Fruit fly (Drosophila melanogaster) S2 (cell line): ENCODE measurements around the gene CG14866.

Experiments
- CG8478 ChIP-seq: fragments of >200 bp; optimal IDR thresholded peaks from 2 replicates; lab custom pipeline; 2018
- CTCF ChIP-seq, 2 experiments: fragments of >200 bp; optimal IDR thresholded peaks; 2 replicates each; lab custom pipeline; 2018

CG14866 gene

DNA sequence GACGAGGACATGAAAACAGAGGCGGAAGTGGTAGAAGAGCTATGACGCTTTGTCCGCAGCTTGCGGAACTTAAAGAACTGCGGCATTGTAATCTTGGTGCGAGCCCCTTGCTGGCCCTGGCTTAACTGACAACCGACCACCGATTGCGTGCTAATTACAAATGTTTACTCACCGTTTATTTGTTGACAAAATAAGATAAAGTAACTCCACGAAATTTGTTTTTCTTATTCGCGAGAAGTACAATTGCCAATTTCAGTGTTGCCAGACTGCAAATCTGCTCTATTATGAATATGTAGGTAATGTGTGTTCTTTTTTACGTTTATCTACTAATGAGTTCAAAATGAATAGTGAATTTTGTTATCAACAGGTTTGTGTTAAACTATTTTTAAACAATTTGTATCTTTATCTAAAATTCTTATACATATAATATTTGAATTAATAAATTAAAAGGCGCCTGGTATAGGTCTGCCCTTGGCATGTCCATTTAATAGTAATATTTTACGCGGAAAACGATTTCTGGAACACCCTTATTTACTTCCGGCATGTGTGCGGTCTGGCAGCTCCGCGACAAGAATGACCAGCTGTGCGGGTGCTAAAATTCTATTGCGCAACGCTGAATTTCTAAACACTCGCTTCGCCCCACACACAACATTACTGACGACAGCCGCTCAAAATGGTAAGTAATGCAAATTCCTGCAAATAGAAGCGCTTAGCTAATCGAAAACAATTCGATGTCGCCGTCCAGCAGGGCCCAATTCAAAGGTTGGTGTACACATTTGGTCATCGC lies 40.6 kb downstream of the CG14866 start, which contains the start of the genes Atg4b and Hibch:
Gene Atg4b (minus strand): TSS at position 280 of the 787 bp plus-strand sequence.
Gene Hibch (plus strand): TSS at position 585 of the 787 bp plus-strand sequence.
- no peak for TF ChIP-seq CG8478
- TF ChIP-seq CTCF (optimal IDR thresholded peaks at IDR 0.05; lab: Kevin White, UChicago), result no peak

DNA sequence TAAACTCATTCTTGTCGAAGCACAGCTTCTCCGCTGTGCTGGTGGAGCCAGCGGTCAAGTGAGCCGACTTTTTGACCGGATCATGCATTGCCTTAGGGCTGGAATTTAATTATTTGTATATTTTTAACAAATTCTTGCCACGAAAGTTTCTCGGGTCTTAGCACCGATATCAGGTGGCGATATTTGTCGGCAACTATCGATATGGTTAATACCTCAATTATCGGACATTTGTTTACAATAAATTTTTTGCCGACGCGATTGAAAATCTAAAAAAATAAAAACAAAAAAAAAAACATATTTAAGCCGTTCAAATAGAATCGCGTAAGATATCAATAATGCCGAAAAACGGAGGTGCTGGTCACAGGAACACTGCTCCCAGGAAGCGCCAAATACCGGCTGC lies 45.2 kb downstream of the CG14866 start, which contains the start of the genes Cog2 and Trax:
Gene Cog2 (minus strand): TSS at position 168 of the 400 bp plus-strand sequence.
Gene Trax (plus strand): TSS at position 203 of the 400 bp plus-strand sequence.
- no peak for TF ChIP-seq CTCF (optimal IDR thresholded peaks at IDR 0.05; lab: Kevin White, UChicago)
- no peak for TF ChIP-seq CG8478

DNA sequence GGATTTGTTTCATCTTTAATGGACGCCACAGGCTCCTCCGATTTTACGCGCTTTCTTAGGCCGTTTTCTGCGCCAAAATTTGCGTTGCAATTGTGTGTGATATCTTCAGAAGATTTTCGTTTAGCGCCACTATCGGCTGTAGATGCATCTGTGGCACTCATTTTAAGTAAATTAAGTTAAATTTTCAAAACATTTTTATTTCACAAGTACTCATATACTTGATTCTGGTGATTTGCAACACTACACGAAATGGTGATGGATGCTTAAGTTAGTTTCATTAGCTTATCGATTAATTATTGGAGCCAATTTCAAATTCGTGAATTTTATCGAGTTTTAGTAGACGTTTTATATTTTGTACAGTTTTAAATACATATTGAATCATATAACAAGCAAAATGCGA lies 47.3 kb downstream of the CG14866 start, which contains the start of gene CG6171:
Gene CG6171 (minus strand): TSS at position 250 of the 400 bp plus-strand sequence.
- TF ChIP-seq CTCF (optimal IDR thresholded peaks at IDR 0.05; lab: Kevin White, UChicago) (no peak), CG8478 (no peak)

DNA sequence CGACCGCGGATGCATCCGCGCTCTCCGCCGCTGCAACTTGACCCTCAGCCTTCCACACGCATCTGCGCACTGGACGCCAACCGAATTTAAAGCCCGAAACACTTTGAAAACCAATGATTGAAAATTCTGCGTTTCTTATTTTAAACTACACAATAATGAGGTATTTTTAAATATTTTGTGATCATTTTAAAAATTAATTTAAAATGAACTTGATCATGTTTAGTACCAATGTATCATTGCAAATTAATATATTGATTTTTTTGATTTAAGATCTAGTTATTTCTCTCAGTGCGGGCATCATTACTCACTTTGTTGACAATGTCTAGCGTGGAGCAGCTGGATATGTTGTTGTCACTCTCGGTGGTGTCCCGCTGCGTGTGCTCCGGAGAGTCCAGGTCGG lies 50.6 kb downstream of the CG14866 start:
- TF ChIP-seq CTCF (optimal IDR thresholded peaks at IDR 0.05; lab: Kevin White, UChicago), result no peak
- TF ChIP-seq CG8478, result no peak

DNA sequence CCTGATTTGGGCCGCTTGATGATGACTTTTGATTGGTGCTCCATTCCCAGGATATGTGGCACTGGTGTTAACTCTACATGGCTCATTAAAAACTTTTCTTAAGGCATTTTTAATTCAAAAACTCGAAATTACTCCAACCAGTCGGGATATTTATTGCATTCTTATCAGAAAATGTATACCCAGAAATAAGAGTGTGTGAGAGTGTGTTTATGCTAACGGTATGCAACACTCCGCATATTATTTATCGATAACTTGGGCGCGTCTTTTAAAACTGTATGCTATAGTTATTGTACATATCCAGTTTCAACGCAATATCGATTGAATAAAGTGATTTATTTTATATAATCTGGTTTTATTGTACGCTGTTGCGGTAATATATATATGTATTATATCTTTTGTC lies 51.2 kb downstream of the CG14866 start, which contains the start of gene CG34404:
Gene CG34404 (minus strand): TSS at position 189 of the 400 bp plus-strand sequence.
- TF ChIP-seq CTCF (optimal IDR thresholded peaks at IDR 0.05; lab: Kevin White, UChicago) (no peak), CG8478 (no peak)
